Fruit fly (Drosophila melanogaster) whole organism, adult: ENCODE measurements around the gene CG7860.

Source experiments
- CG11617 ChIP-seq: fragments of 200-800 bp; sonication (Bioruptor generic); optimal IDR thresholded peaks from 2 replicates; lab custom pipeline; 2017; ENCODE audit warnings: mild to moderate bottlenecking, missing biosample characterization, missing genetic modification reagents, missing genetic modification characterization
- CG12768 ChIP-seq: fragments of 200-800 bp; sonication (Bioruptor generic); optimal IDR thresholded peaks from 2 replicates; lab custom pipeline; 2017; ENCODE audit warnings: missing biosample characterization, missing genetic modification characterization, mild to moderate bottlenecking, moderate library complexity, missing genetic modification reagents
- CG14711 ChIP-seq: fragments of 200-800 bp; sonication (Bioruptor generic); optimal IDR thresholded peaks from 2 replicates; lab custom pipeline; 2018; ENCODE audit warnings: missing biosample characterization, mild to moderate bottlenecking, missing genetic modification characterization, moderate library complexity
- CG1620 ChIP-seq: fragments of 200-800 bp; sonication (Bioruptor generic); optimal IDR thresholded peaks from 2 replicates; lab custom pipeline; 2016; ENCODE audit warnings: missing biosample characterization, missing genetic modification characterization
- CG33017 ChIP-seq: fragments of 200-800 bp; sonication (Bioruptor generic); optimal IDR thresholded peaks from 2 replicates; lab custom pipeline; 2018; ENCODE audit warnings: missing biosample characterization, mild to moderate bottlenecking, missing genetic modification characterization, moderate library complexity
- CG5204 ChIP-seq: fragments of 200-800 bp; sonication (Bioruptor generic); optimal IDR thresholded peaks from 2 replicates; lab custom pipeline; 2016; ENCODE audit warnings: missing biosample characterization, missing genetic modification characterization
- CG7045 ChIP-seq: fragments of 200-800 bp; sonication (Bioruptor generic); optimal IDR thresholded peaks from 2 replicates; lab custom pipeline; 2017; ENCODE audit warnings: missing biosample characterization, mild to moderate bottlenecking, missing genetic modification characterization
- CG7101 ChIP-seq: fragments of 200-800 bp; sonication (Bioruptor generic); optimal IDR thresholded peaks from 2 replicates; lab custom pipeline; 2018; ENCODE audit warnings: missing biosample characterization, mild to moderate bottlenecking, missing genetic modification characterization, moderate library complexity
- Clk ChIP-seq: fragments of 200-800 bp; sonication (Bioruptor generic); optimal IDR thresholded peaks from 2 replicates; lab custom pipeline; 2017; ENCODE audit warnings: missing biosample characterization, missing genetic modification characterization
- Crg-1 ChIP-seq: fragments of 200-800 bp; sonication (Bioruptor generic); optimal IDR thresholded peaks from 2 replicates; lab custom pipeline; 2016; ENCODE audit warnings: missing biosample characterization, missing genetic modification characterization
- Hr96 ChIP-seq: fragments of 200-800 bp; sonication (Bioruptor generic); optimal IDR thresholded peaks from 2 replicates; lab custom pipeline; 2016; ENCODE audit warnings: missing biosample characterization, missing genetic modification characterization
- Mnt ChIP-seq: fragments of 200-800 bp; sonication (Bioruptor generic); optimal IDR thresholded peaks from 2 replicates; lab custom pipeline; 2016; ENCODE audit warnings: missing biosample characterization, mild to moderate bottlenecking, missing genetic modification characterization
- bab1 ChIP-seq: fragments of 200-800 bp; sonication (Bioruptor generic); optimal IDR thresholded peaks from 3 replicates; lab custom pipeline; 2019; ENCODE audit warnings: missing biosample characterization, mild to moderate bottlenecking, missing genetic modification characterization, moderate library complexity
- cic ChIP-seq: fragments of 200-800 bp; sonication (Bioruptor generic); optimal IDR thresholded peaks from 2 replicates; lab custom pipeline; 2017; ENCODE audit warnings: missing biosample characterization, mild to moderate bottlenecking, missing genetic modification characterization, moderate library complexity
- cnc ChIP-seq, 2 experiments: fragments of >200 bp; optimal IDR thresholded peaks; 2 replicates each; lab custom pipeline; 2017
- kay ChIP-seq: fragments of 200-800 bp; sonication (Bioruptor generic); peaks from one replicate; lab custom pipeline; 2016; ENCODE audit warnings: missing biosample characterization, missing genetic modification characterization, borderline replicate concordance
- ovo ChIP-seq: fragments of 200-800 bp; sonication (Bioruptor generic); optimal IDR thresholded peaks from 2 replicates; lab custom pipeline; 2016; ENCODE audit warnings: missing biosample characterization, missing genetic modification characterization
- pad ChIP-seq: fragments of 200-800 bp; sonication (Bioruptor generic); optimal IDR thresholded peaks from 3 replicates; lab custom pipeline; 2017; ENCODE audit warnings: missing biosample characterization, missing genetic modification characterization, mild to moderate bottlenecking, moderate library complexity, missing genetic modification reagents
- tj ChIP-seq: fragments of 200-800 bp; sonication (Bioruptor generic); optimal IDR thresholded peaks from 3 replicates; lab custom pipeline; 2017; ENCODE audit warnings: missing biosample characterization, mild to moderate bottlenecking, missing genetic modification characterization, moderate library complexity
- toe ChIP-seq: fragments of 200-800 bp; sonication (Bioruptor generic); optimal IDR thresholded peaks from 2 replicates; lab custom pipeline; 2016; ENCODE audit warnings: missing biosample characterization, missing genetic modification characterization

CG7860 gene

DNA sequence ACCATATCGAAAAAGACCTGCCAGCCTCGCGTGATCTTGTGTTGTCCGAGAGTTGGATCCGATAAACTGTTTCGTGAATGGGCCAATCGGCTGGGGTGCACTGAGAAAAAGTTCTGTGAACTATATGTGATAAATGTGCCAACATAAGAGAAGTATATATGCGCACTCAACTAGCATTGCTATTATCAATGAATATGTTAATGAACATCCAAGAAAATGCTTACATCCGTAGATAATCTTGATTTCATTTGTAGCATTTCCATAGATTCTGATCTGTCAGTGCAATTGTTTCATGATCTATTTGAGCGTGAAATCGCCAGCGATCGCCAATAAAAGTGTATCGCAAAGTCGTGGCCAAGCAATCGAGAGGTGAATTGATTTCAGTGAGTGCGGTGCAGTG lies 32.5 kb downstream of the CG7860 start:
- no peak for TF ChIP-seq toe (GFP tag; lab: Kevin White, UChicago)
- no peak for TF ChIP-seq CG5204 (GFP tag; lab: Kevin White, UChicago)
- TF ChIP-seq cnc (optimal IDR thresholded peaks at IDR 0.05; lab: Kevin White, UChicago), result no peak
- TF ChIP-seq CG7101 (tag; lab: Kevin White, UChicago), result no peak
- no peak for TF ChIP-seq CG7045 (GFP tag; lab: Kevin White, UChicago)
- TF ChIP-seq pad (GFP tag; lab: Kevin White, UChicago), result no peak
- no peak for TF ChIP-seq kay
- TF ChIP-seq cic (GFP tag; lab: Kevin White, UChicago), result no peak
- no peak for TF ChIP-seq Clk (GFP tag; lab: Kevin White, UChicago)

DNA sequence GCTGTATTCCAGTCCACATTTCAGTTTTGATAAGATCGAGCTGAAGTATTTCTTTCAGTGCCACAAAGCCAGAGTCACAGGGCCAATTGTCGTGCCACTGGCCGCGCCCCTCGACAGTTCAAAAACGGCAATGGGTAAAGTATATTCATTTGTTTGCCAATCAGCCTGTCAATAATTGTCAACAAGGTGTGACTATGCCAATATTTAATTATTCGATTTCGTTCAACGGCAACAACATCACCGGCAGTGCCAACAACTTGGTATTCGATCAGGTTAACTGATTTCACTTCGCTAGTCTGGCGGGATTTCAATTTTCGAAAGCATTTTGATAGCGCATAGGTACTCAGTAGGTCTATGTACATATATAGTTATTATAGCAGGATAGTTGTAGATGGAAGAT lies 33.6 kb downstream of the CG7860 start:
- TF ChIP-seq CG12768 (GFP tag; lab: Kevin White, UChicago) (no peak), Mnt (GFP tag; lab: Kevin White, UChicago) (no peak), bab1 (no peak), CG5204 (GFP tag; lab: Kevin White, UChicago) (no peak), kay (no peak), cnc (optimal IDR thresholded peaks at IDR 0.05; lab: Kevin White, UChicago) (no peak), tj (GFP tag; lab: Kevin White, UChicago) (no peak), Hr96 (GFP tag; lab: Kevin White, UChicago) (no peak), CG7045 (GFP tag; lab: Kevin White, UChicago) (no peak), ovo (GFP tag; lab: Kevin White, UChicago) (peak; percentile 23), Crg-1 (GFP tag; lab: Kevin White, UChicago) (no peak), CG33017 (tag; lab: Kevin White, UChicago) (no peak), CG11617 (GFP tag; lab: Kevin White, UChicago) (no peak), cic (GFP tag; lab: Kevin White, UChicago) (no peak), CG7101 (tag; lab: Kevin White, UChicago) (peak; percentile 18), CG14711 (no peak), toe (GFP tag; lab: Kevin White, UChicago) (no peak)

DNA sequence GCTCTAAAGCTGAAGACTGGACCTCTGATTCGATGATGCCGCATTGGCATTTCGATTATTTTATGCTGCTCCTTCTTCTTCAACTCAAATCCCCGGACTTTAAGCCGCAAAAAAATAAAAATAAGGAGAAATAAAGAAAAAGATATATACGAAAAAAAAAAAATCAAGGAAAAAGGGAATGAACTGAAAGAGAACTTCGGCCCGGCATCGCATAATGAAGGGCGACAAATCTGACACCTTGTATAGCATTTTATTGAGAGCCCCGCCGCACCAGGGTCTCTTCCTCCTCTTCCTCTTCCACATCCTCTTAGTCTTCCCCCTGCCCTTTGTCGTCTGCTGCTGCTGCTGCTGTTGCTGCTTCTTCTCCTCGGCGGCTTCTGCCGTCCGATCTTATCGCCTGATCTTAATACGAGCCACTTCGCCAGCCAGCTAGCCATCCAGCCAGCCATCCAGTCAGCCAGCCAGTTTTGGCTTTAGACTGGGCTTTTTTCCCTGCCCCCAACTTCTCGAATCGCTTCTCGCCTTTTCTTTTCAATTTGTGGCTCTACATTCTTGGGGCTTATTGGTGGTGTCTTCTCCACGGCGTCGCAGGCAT lies 40.1 kb downstream of the CG7860 start:
- TF ChIP-seq tj (GFP tag; lab: Kevin White, UChicago) (no peak), Hr96 (GFP tag; lab: Kevin White, UChicago) (no peak), CG12768 (GFP tag; lab: Kevin White, UChicago) (no peak), pad (GFP tag; lab: Kevin White, UChicago) (no peak), bab1 (no peak), Mnt (GFP tag; lab: Kevin White, UChicago) (no peak), CG14711 (no peak), CG33017 (tag; lab: Kevin White, UChicago) (no peak), Crg-1 (GFP tag; lab: Kevin White, UChicago) (no peak), CG1620 (no peak), CG5204 (GFP tag; lab: Kevin White, UChicago) (no peak), cnc (optimal IDR thresholded peaks at IDR 0.05; lab: Kevin White, UChicago) (no peak), CG7101 (tag; lab: Kevin White, UChicago) (no peak), CG11617 (GFP tag; lab: Kevin White, UChicago) (no peak), kay (no peak), ovo (GFP tag; lab: Kevin White, UChicago) (no peak), cic (GFP tag; lab: Kevin White, UChicago) (no peak), Clk (GFP tag; lab: Kevin White, UChicago) (no peak), CG7045 (GFP tag; lab: Kevin White, UChicago) (no peak), toe (GFP tag; lab: Kevin White, UChicago) (no peak)

DNA sequence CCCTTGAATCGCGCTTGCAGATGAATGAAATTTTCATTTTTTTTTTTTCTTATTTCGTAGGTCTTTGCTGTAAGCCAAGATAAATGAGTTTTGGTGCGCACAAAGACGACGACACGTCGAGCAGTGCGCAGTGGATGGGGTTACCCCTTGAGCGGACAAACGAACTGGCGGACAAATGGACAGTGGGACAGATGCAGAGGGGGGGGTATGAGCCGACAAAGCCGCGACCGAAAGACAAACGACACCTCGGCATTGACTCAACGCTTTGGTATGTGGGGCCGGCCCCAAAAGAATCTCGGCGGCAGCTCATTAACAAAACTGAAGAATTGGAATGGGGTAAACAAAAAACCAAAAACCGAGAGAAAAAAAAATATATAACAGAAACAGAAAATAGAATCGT lies 40.6 kb downstream of the CG7860 start:
- TF ChIP-seq kay (no peak), CG33017 (tag; lab: Kevin White, UChicago) (no peak), toe (GFP tag; lab: Kevin White, UChicago) (no peak), Crg-1 (GFP tag; lab: Kevin White, UChicago) (no peak), CG7101 (tag; lab: Kevin White, UChicago) (no peak), Hr96 (GFP tag; lab: Kevin White, UChicago) (no peak), CG14711 (no peak), tj (GFP tag; lab: Kevin White, UChicago) (no peak), CG5204 (GFP tag; lab: Kevin White, UChicago) (no peak), cnc (optimal IDR thresholded peaks at IDR 0.05; lab: Kevin White, UChicago) (no peak), pad (GFP tag; lab: Kevin White, UChicago) (no peak)

DNA sequence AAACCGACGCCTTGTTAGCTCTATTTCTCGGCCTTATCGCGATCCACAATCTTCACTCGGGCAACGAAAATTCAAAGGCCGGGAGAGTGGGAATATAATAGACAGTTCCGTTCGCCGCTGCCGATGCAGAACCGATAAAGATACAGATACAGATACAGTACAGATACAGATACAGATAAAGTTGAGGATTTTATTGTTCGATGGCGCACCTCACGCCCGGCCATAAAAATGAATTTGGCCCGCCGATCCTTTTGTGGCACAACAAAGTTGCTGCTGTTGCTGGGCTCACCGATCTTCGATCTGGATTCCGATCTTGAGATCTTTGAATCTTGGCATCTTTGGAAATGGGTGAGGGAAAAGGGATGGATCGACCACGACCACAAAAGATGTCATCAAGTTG lies 41.4 kb downstream of the CG7860 start:
- TF ChIP-seq Crg-1 (GFP tag; lab: Kevin White, UChicago), result no peak
- no peak for TF ChIP-seq tj (GFP tag; lab: Kevin White, UChicago)
- TF ChIP-seq CG7045 (GFP tag; lab: Kevin White, UChicago), result no peak
- TF ChIP-seq Clk (GFP tag; lab: Kevin White, UChicago), result no peak
- TF ChIP-seq CG1620, result no peak
- no peak for TF ChIP-seq Hr96 (GFP tag; lab: Kevin White, UChicago)
- no peak for TF ChIP-seq bab1

DNA sequence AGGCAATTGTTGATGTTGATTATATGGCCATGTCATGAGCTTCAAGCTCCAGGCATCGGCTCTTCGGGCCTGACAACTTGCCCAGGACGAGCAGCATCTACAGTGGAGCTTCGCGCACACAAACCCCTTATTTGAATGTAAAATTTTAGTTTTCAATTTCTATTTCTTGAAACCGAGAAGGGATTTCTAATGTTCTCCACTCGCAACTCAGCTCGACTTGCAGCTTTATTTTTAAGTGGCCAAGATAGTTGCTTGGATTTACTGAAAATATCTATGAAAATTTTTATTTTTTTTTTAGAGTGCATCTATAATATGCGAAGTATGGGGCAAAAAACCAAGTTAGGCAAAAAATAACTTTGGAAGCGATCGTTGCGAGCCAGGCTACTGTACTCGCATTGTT lies 42.2 kb downstream of the CG7860 start:
- TF ChIP-seq CG5204 (GFP tag; lab: Kevin White, UChicago) (no peak), bab1 (no peak), cic (GFP tag; lab: Kevin White, UChicago) (no peak), pad (GFP tag; lab: Kevin White, UChicago) (no peak), toe (GFP tag; lab: Kevin White, UChicago) (no peak), CG33017 (tag; lab: Kevin White, UChicago) (no peak), Clk (GFP tag; lab: Kevin White, UChicago) (no peak), CG14711 (no peak), Mnt (GFP tag; lab: Kevin White, UChicago) (no peak), CG1620 (no peak), Crg-1 (GFP tag; lab: Kevin White, UChicago) (no peak), cnc (optimal IDR thresholded peaks at IDR 0.05; lab: Kevin White, UChicago) (no peak), Hr96 (GFP tag; lab: Kevin White, UChicago) (no peak), CG11617 (GFP tag; lab: Kevin White, UChicago) (no peak), ovo (GFP tag; lab: Kevin White, UChicago) (no peak), CG7101 (tag; lab: Kevin White, UChicago) (no peak), tj (GFP tag; lab: Kevin White, UChicago) (no peak), CG7045 (GFP tag; lab: Kevin White, UChicago) (no peak), CG12768 (GFP tag; lab: Kevin White, UChicago) (no peak)
